Fruit fly (Drosophila melanogaster): Measurements from ENCODE around the gene Nna1.

Gene Nna1

dm6 chrX:13735322-13736173, 43.5 kb downstream of the Nna1 start (continued):
- TF ChIP-seq Drgx (GFP tag; IDR thresholded peaks at IDR 0.05), result peak; percentile 17; the same call in 1 of the 2 replicates
- peak in 1 of 2 experiments; percentile 29 for TF ChIP-seq Eip74EF (GFP tag; optimal IDR thresholded peaks at IDR 0.05)
- TF ChIP-seq nmo (GFP tag; optimal IDR thresholded peaks at IDR 0.05), result peak; percentile 1
- TF ChIP-seq Elba2 (GFP tag; optimal IDR thresholded peaks at IDR 0.05), result peak; percentile 88
- peak; percentile 10 for TF ChIP-seq caup (GFP tag; optimal IDR thresholded peaks at IDR 0.05; ENCODE audit: severe bottlenecking)
- TF ChIP-seq CG13424 (tag; optimal IDR thresholded peaks at IDR 0.05), result no peak
- 0 out of 2 replicates have a peak, but pooled peaks have one; percentile 15 for TF ChIP-seq CG4360 (GFP tag; IDR thresholded peaks at IDR 0.05)
- TF ChIP-seq Nf-YA (GFP tag; IDR thresholded peaks at IDR 0.05), result no peak
- TF ChIP-seq crp (GFP tag; optimal IDR thresholded peaks at IDR 0.05), result peak in 1 of 2 experiments; percentile 26
- no peak for TF ChIP-seq sim (GFP tag; IDR thresholded peaks at IDR 0.05)
- no peak for TF ChIP-seq CG17359 (tag; optimal IDR thresholded peaks at IDR 0.05)
- peak; percentile 38 for TF ChIP-seq MESR4 (GFP tag; optimal IDR thresholded peaks at IDR 0.05)
- no peak for TF ChIP-seq CG15696 (tag; optimal IDR thresholded peaks at IDR 0.05)
- peak; percentile 37 for TF ChIP-seq nerfin-1 (tag; optimal IDR thresholded peaks at IDR 0.05)
- TF ChIP-seq zen (tag; optimal IDR thresholded peaks at IDR 0.05), result peak; percentile 7
- no peak for TF ChIP-seq rib (GFP tag; IDR thresholded peaks at IDR 0.05)
- no peak for TF ChIP-seq CG6683 (GFP tag; optimal IDR thresholded peaks at IDR 0.05)
- peak; percentile 11 for TF ChIP-seq Nf-YB (GFP tag; optimal IDR thresholded peaks at IDR 0.05)

- TF ChIP-seq Optix (GFP tag; IDR thresholded peaks at IDR 0.05), result no peak
- no peak for TF ChIP-seq Oli (tag; optimal IDR thresholded peaks at IDR 0.05)
- peak; percentile 80 for TF ChIP-seq CG14860 (GFP tag; IDR thresholded peaks at IDR 0.05; ENCODE audit: partially characterized antibody)
- TF ChIP-seq CG2889 (GFP tag; IDR thresholded peaks at IDR 0.05), result no peak
- TF ChIP-seq schlank (tag; optimal IDR thresholded peaks at IDR 0.05), result no peak
- TF ChIP-seq CG13624 (GFP tag; optimal IDR thresholded peaks at IDR 0.05), result no peak
- no peak for TF ChIP-seq CG11398 (GFP tag; optimal IDR thresholded peaks at IDR 0.05)
- peak; percentile 88 for TF ChIP-seq inv (GFP tag; IDR thresholded peaks at IDR 0.05; ENCODE audit: partially characterized antibody)
- TF ChIP-seq psq (GFP tag; optimal IDR thresholded peaks at IDR 0.05), result no peak
- no peak for TF ChIP-seq CG11456 (GFP tag; IDR thresholded peaks at IDR 0.05)
- TF ChIP-seq CG6175 (GFP tag; IDR thresholded peaks at IDR 0.05), result no peak
- no peak for TF ChIP-seq ac (GFP tag; optimal IDR thresholded peaks at IDR 0.05)
- TF ChIP-seq yki (optimal IDR thresholded peaks at IDR 0.05), result no peak
- TF ChIP-seq nom (GFP tag; optimal IDR thresholded peaks at IDR 0.05), result no peak
- no peak for TF ChIP-seq CG4282 (GFP tag; optimal IDR thresholded peaks at IDR 0.05)
- peak; percentile 22; the same call in 1 of the 2 replicates for TF ChIP-seq slbo (GFP tag; IDR thresholded peaks at IDR 0.05)
- peak; percentile 42 for TF ChIP-seq CG14710 (tag; optimal IDR thresholded peaks at IDR 0.05)
- TF ChIP-seq wor (GFP tag; IDR thresholded peaks at IDR 0.05), result no peak
- TF ChIP-seq ato (GFP tag; IDR thresholded peaks at IDR 0.05; ENCODE audit: partially characterized antibody), result peak; percentile 86
- no peak for TF ChIP-seq ATbp (GFP tag; optimal IDR thresholded peaks at IDR 0.05)
- TF ChIP-seq zf30C (GFP tag; optimal IDR thresholded peaks at IDR 0.05), result peak; percentile 28
- TF ChIP-seq CG6254 (GFP tag; optimal IDR thresholded peaks at IDR 0.05), result no peak
- peak; percentile 52; the same call in 1 of the 3 replicates for TF ChIP-seq zen2 (GFP tag; IDR thresholded peaks at IDR 0.05; ENCODE audit: partially characterized antibody)
- TF ChIP-seq corto (GFP tag; optimal IDR thresholded peaks at IDR 0.05), result no peak
- TF ChIP-seq chinmo (GFP tag; IDR thresholded peaks at IDR 0.05; ENCODE audit: partially characterized antibody), result peak; percentile 85; the same call in 3 of the 4 replicates
- TF ChIP-seq Scr (GFP tag; IDR thresholded peaks at IDR 0.05; ENCODE audit: partially characterized antibody), result peak; percentile 88
- no peak for TF ChIP-seq CkIIα-i1 (GFP tag; IDR thresholded peaks at IDR 0.05)
- peak; percentile 81 for TF ChIP-seq hbn (GFP tag; IDR thresholded peaks at IDR 0.05; ENCODE audit: partially characterized antibody)
- peak; percentile 46 for TF ChIP-seq CHES-1-like (GFP tag; optimal IDR thresholded peaks at IDR 0.05)
- 0 out of 2 replicates have a peak, but pooled peaks have one; percentile 6 for TF ChIP-seq sob (GFP tag; IDR thresholded peaks at IDR 0.05)
Observed at dm6 chrX:13736174-13736482, 44.0 kb downstream of the Nna1 start, which contains the start of gene g. g (minus strand) TSS chrX:13736278.
